Worm (Caenorhabditis elegans): Measurements from ENCODE around the gene tat-2.

tat-2 gene

DNA sequence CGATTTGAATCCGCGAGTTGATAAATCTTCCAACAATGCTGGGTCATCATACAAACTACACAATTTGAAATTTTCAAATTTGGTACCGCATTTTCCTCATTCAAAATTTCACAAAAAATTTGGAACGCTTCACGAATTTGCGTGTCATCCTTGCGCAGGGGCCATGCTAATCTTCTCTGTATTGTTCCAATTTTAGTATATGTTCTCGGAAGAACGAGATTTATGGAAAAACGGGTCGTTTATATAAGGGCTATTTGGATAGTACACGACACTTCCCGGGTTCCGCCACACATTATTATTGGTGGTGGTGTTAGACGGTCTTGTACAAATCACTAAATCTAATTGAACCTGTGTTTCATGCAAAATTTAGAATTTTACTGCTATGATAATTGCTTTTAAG lies 38.7 kb upstream of the tat-2 start:
- TF ChIP-seq ama-1 (optimal IDR thresholded peaks at IDR 0.05) (no peak), lsy-2 (tag; optimal IDR thresholded peaks at IDR 0.05) (no peak), lin-11 (tag; optimal IDR thresholded peaks at IDR 0.05) (no peak), unc-39 (tag; optimal IDR thresholded peaks at IDR 0.05) (no peak)

- TF ChIP-seq nhr-6 (tag; optimal IDR thresholded peaks at IDR 0.05): no peak
- no peak for TF ChIP-seq ceh-16 (tag; optimal IDR thresholded peaks at IDR 0.05)
- TF ChIP-seq egl-27 (tag; optimal IDR thresholded peaks at IDR 0.05): no peak
- no peak for TF ChIP-seq fos-1 (tag; optimal IDR thresholded peaks at IDR 0.05)
- TF ChIP-seq alr-1 (tag; optimal IDR thresholded peaks at IDR 0.05): no peak
- TF ChIP-seq ZK546.5 (tag; optimal IDR thresholded peaks at IDR 0.05): no peak
These were observed 37.3 kb upstream of the tat-2 start, which contains the start of gene str-166 for ce11 chrIV:4883984-4884383. Gene str-166 (plus strand): TSS chrIV:4884284.

- no peak for TF ChIP-seq skn-1 (tag; optimal IDR thresholded peaks at IDR 0.05)
- TF ChIP-seq ZK546.5 (tag; optimal IDR thresholded peaks at IDR 0.05): no peak
- TF ChIP-seq C34F6.9 (tag; optimal IDR thresholded peaks at IDR 0.05): no peak
- no peak for TF ChIP-seq nhr-6 (tag; optimal IDR thresholded peaks at IDR 0.05)
- no peak for TF ChIP-seq blmp-1 (tag; optimal IDR thresholded peaks at IDR 0.05; ENCODE audit: insufficient read depth)
- TF ChIP-seq ztf-1 (GFP tag; conservative IDR thresholded peaks at IDR 0.05): no peak
- TF ChIP-seq mab-5 (tag; optimal IDR thresholded peaks at IDR 0.05): no peak
- peak; percentile 70 for TF ChIP-seq sma-3 (GFP tag; optimal IDR thresholded peaks at IDR 0.05)
- TF ChIP-seq elt-1 (tag; optimal IDR thresholded peaks at IDR 0.05): no peak
- peak; percentile 48 for TF ChIP-seq gmeb-1 (tag; optimal IDR thresholded peaks at IDR 0.05)
- TF ChIP-seq nhr-23 (tag; optimal IDR thresholded peaks at IDR 0.05): no peak
- TF ChIP-seq F13H6.1 (tag; optimal IDR thresholded peaks at IDR 0.05): peak; percentile 77
- TF ChIP-seq snpc-4 (tag; optimal IDR thresholded peaks at IDR 0.05): peak; percentile 98
- TF ChIP-seq lsy-2 (tag; optimal IDR thresholded peaks at IDR 0.05): no peak
- TF ChIP-seq alr-1 (tag; optimal IDR thresholded peaks at IDR 0.05): no peak
- no peak for TF ChIP-seq lin-11 (tag; optimal IDR thresholded peaks at IDR 0.05)
- TF ChIP-seq lin-13 (GFP tag; optimal IDR thresholded peaks at IDR 0.05): peak; percentile 54
- no peak for TF ChIP-seq R02D3.7 (tag; optimal IDR thresholded peaks at IDR 0.05)
- TF ChIP-seq ama-1 (optimal IDR thresholded peaks at IDR 0.05): peak; percentile 84
- TF ChIP-seq dmd-4 (tag; optimal IDR thresholded peaks at IDR 0.05): no peak
- TF ChIP-seq mdl-1 (tag; optimal IDR thresholded peaks at IDR 0.05): peak; percentile 3 to 25
- TF ChIP-seq nhr-12 (tag; optimal IDR thresholded peaks at IDR 0.05): no peak
- TF ChIP-seq ceh-16 (tag; optimal IDR thresholded peaks at IDR 0.05): no peak
- TF ChIP-seq unc-62 (GFP tag; optimal IDR thresholded peaks at IDR 0.05): no peak
- no peak for TF ChIP-seq ztf-4 (tag; optimal IDR thresholded peaks at IDR 0.05)
- peak; percentile 90 for TF ChIP-seq sma-9 (GFP tag; optimal IDR thresholded peaks at IDR 0.05)
- no peak for TF ChIP-seq sma-9 (tag; optimal IDR thresholded peaks at IDR 0.05)
- no peak for TF ChIP-seq ztf-11 (tag; optimal IDR thresholded peaks at IDR 0.05)
- no peak for TF ChIP-seq ceh-82 (tag; optimal IDR thresholded peaks at IDR 0.05)
- TF ChIP-seq lin-39 (tag; optimal IDR thresholded peaks at IDR 0.05): no peak
- no peak for TF ChIP-seq zag-1 (tag; optimal IDR thresholded peaks at IDR 0.05)
- TF ChIP-seq crh-2 (tag; optimal IDR thresholded peaks at IDR 0.05): peak; percentile 35
- no peak for TF ChIP-seq nhr-237 (tag; optimal IDR thresholded peaks at IDR 0.05)
- peak; percentile 70 for TF ChIP-seq nhr-21 (tag; optimal IDR thresholded peaks at IDR 0.05)
- peak; percentile 49 for TF ChIP-seq nhr-25 (tag; optimal IDR thresholded peaks at IDR 0.05)
- no peak for TF ChIP-seq nhr-10 (tag; optimal IDR thresholded peaks at IDR 0.05)
- peak; percentile 48 for TF ChIP-seq fos-1 (tag; optimal IDR thresholded peaks at IDR 0.05)
- peak; percentile 16 for TF ChIP-seq peb-1 (tag; optimal IDR thresholded peaks at IDR 0.05)
- no peak for TF ChIP-seq elt-3 (tag; optimal IDR thresholded peaks at IDR 0.05)
- TF ChIP-seq egl-27 (tag; optimal IDR thresholded peaks at IDR 0.05): peak; percentile 21
- TF ChIP-seq unc-55 (GFP tag; optimal IDR thresholded peaks at IDR 0.05): no peak
These were observed 33.9 kb upstream of the tat-2 start for ce11 chrIV:4880634-4881033.
